Fruit fly (Drosophila melanogaster) whole organism, embryonic: ENCODE measurements around the gene CG31468.
A peak's percentile ranks its signal among the peaks of the same experiment; 100 is the strongest.

Experiments used
- BtbVII ChIP-seq: fragments of 200-800 bp; sonication (Bioruptor generic); optimal IDR thresholded peaks from 3 replicates; lab custom pipeline; 2017; ENCODE audit warnings: missing biosample characterization, mild to moderate bottlenecking, missing genetic modification characterization
- Bteb2 ChIP-seq: fragments of 200-800 bp; sonication (Bioruptor generic); optimal IDR thresholded peaks from 2 replicates; lab custom pipeline; 2016; ENCODE audit warnings: missing biosample characterization, missing genetic modification characterization
- CG11085 ChIP-seq: fragments of 200-800 bp; sonication (Bioruptor generic); IDR thresholded peaks from 2 replicates; pipeline ENCODE4 v1.3.6; 2022; ENCODE audit warnings: missing biosample characterization, missing genetic modification characterization
- CG11696 ChIP-seq: fragments of 200-800 bp; sonication (Bioruptor generic); IDR thresholded peaks from 2 replicates; pipeline ENCODE4 v1.3.6; 2022; ENCODE audit warnings: missing biosample characterization, missing genetic modification characterization
- CG11723 ChIP-seq: fragments of 200-800 bp; sonication (Bioruptor generic); optimal IDR thresholded peaks from 2 replicates; lab custom pipeline; 2017; ENCODE audit warnings: missing biosample characterization, mild to moderate bottlenecking, missing genetic modification characterization
- CG12155 ChIP-seq: fragments of 200-800 bp; sonication (Bioruptor generic); optimal IDR thresholded peaks from 3 replicates; lab custom pipeline; 2016; ENCODE audit warnings: missing biosample characterization, missing genetic modification characterization
- CG12769 ChIP-seq: fragments of 200-800 bp; sonication (Bioruptor generic); optimal IDR thresholded peaks from 2 replicates; lab custom pipeline; 2019; ENCODE audit warnings: missing biosample characterization, mild to moderate bottlenecking, missing genetic modification characterization, moderate library complexity
- CG13287 ChIP-seq: fragments of 200-800 bp; sonication (Bioruptor generic); IDR thresholded peaks from 2 replicates; pipeline ENCODE4 v1.3.6; 2022; ENCODE audit warnings: missing biosample characterization, missing genetic modification characterization; ENCODE audit not compliant: partially characterized antibody
- CG1529 ChIP-seq: fragments of 200-800 bp; sonication (Bioruptor generic); optimal IDR thresholded peaks from 3 replicates; lab custom pipeline; 2018; ENCODE audit warnings: missing biosample characterization, missing genetic modification characterization
- CG16813 ChIP-seq: fragments of 200-800 bp; sonication (Bioruptor generic); IDR thresholded peaks from 3 replicates; pipeline ENCODE4 v1.3.6; 2022; ENCODE audit warnings: missing biosample characterization, missing genetic modification characterization; ENCODE audit not compliant: partially characterized antibody
- CG18262 ChIP-seq: fragments of 200-800 bp; optimal IDR thresholded peaks from 3 replicates; lab custom pipeline; 2019; ENCODE audit warnings: missing biosample characterization, mild to moderate bottlenecking, missing genetic modification characterization, moderate library complexity
- CG2712 ChIP-seq: fragments of 200-800 bp; optimal IDR thresholded peaks from 3 replicates; lab custom pipeline; 2019; ENCODE audit warnings: missing biosample characterization, mild to moderate bottlenecking, missing genetic modification characterization, moderate library complexity
- CG4282 ChIP-seq: fragments of 200-800 bp; sonication (Bioruptor generic); optimal IDR thresholded peaks from 2 replicates; lab custom pipeline; 2016; ENCODE audit warnings: missing biosample characterization, missing genetic modification characterization
- CG4424 ChIP-seq: fragments of 200-800 bp; sonication (Bioruptor generic); optimal IDR thresholded peaks from 3 replicates; lab custom pipeline; 2016; ENCODE audit warnings: missing biosample characterization, missing genetic modification characterization
- CG7372 ChIP-seq: fragments of 200-800 bp; sonication (Bioruptor generic); IDR thresholded peaks from 2 replicates; pipeline ENCODE4 v1.3.6; 2022; ENCODE audit warnings: missing biosample characterization, missing genetic modification characterization
- CG7556 ChIP-seq: fragments of 200-800 bp; sonication (Bioruptor generic); optimal IDR thresholded peaks from 2 replicates; lab custom pipeline; 2017; ENCODE audit warnings: missing biosample characterization, mild to moderate bottlenecking, missing genetic modification characterization
- CG8290 ChIP-seq, 3 experiments: fragments of 200-800 bp; sonication (Bioruptor generic); optimal IDR thresholded peaks; 2 replicates each; lab custom pipeline; 2016 to 2019; ENCODE audit warnings: missing biosample characterization in 3 of 3, missing genetic modification characterization in 3 of 3, mild to moderate bottlenecking in 2 of 3, moderate library complexity in 1 of 3
- CG8924 ChIP-seq: fragments of 200-800 bp; optimal IDR thresholded peaks from 3 replicates; lab custom pipeline; 2019; ENCODE audit warnings: missing biosample characterization, mild to moderate bottlenecking, missing genetic modification characterization, moderate library complexity
- E2f2 ChIP-seq: fragments of 200-800 bp; sonication (Bioruptor generic); IDR thresholded peaks from 2 replicates; pipeline ENCODE4 v1.3.6; 2022; ENCODE audit warnings: missing biosample characterization, missing genetic modification characterization
- H15 ChIP-seq: fragments of 200-800 bp; sonication (Bioruptor generic); IDR thresholded peaks from 3 replicates; pipeline ENCODE4 v1.3.6; 2022; ENCODE audit warnings: missing biosample characterization, missing genetic modification characterization
- HLH3B ChIP-seq: fragments of 200-800 bp; sonication (Bioruptor generic); IDR thresholded peaks from 2 replicates; pipeline ENCODE4 v1.3.6; 2022; ENCODE audit warnings: missing biosample characterization, missing genetic modification characterization
- HLHmδ ChIP-seq: fragments of 200-800 bp; sonication (Bioruptor generic); optimal IDR thresholded peaks from 2 replicates; lab custom pipeline; 2018; ENCODE audit warnings: missing biosample characterization, mild to moderate bottlenecking, missing genetic modification characterization, moderate library complexity
- NfI ChIP-seq: fragments of 200-800 bp; sonication (Bioruptor generic); optimal IDR thresholded peaks from 3 replicates; lab custom pipeline; 2018; ENCODE audit warnings: missing biosample characterization, mild to moderate bottlenecking, missing genetic modification characterization, moderate library complexity
- Opbp ChIP-seq: fragments of 200-800 bp; sonication (Bioruptor generic); IDR thresholded peaks from 3 replicates; pipeline ENCODE4 v1.3.6; 2022; ENCODE audit warnings: missing biosample characterization, missing genetic modification characterization; ENCODE audit not compliant: partially characterized antibody
- Rfx ChIP-seq: fragments of 200-800 bp; sonication (Bioruptor generic); IDR thresholded peaks from 2 replicates; pipeline ENCODE4 v1.3.6; 2022; ENCODE audit warnings: missing biosample characterization, missing genetic modification characterization
- Trl ChIP-seq, 3 experiments: fragments of >200 bp in 2 of 3; fragments of 200-800 bp in 1 of 3; sonication (Bioruptor generic) in 1 of 3; optimal IDR thresholded peaks; 2 replicates in 1 of 3; 3 replicates in 2 of 3; lab custom pipeline; 2016 to 2017; ENCODE audit warnings: missing biosample characterization in 1 of 3, missing genetic modification characterization in 1 of 3
- Xbp1 ChIP-seq: fragments of 200-800 bp; sonication (Bioruptor generic); optimal IDR thresholded peaks from 3 replicates; lab custom pipeline; 2016; ENCODE audit warnings: missing biosample characterization, mild to moderate bottlenecking, missing genetic modification characterization
- ap ChIP-seq: fragments of 200-800 bp; sonication (Bioruptor generic); IDR thresholded peaks from 2 replicates; pipeline ENCODE4 v1.3.6; 2022; ENCODE audit warnings: missing biosample characterization, missing genetic modification characterization
- ash1 ChIP-seq: fragments of 200-800 bp; sonication (Bioruptor generic); optimal IDR thresholded peaks from 2 replicates; lab custom pipeline; 2018; ENCODE audit warnings: missing biosample characterization, mild to moderate bottlenecking, missing genetic modification characterization
- br ChIP-seq: fragments of >200 bp; optimal IDR thresholded peaks from 2 replicates; lab custom pipeline; 2017
- btn ChIP-seq: fragments of 200-800 bp; sonication (Bioruptor generic); optimal IDR thresholded peaks from 2 replicates; lab custom pipeline; 2016; ENCODE audit warnings: missing biosample characterization, missing genetic modification characterization
- danr ChIP-seq: fragments of 200-800 bp; sonication (Bioruptor generic); IDR thresholded peaks from 2 replicates; pipeline ENCODE4 v1.3.6; 2022; ENCODE audit warnings: missing biosample characterization, missing genetic modification characterization
- gsb ChIP-seq: fragments of 200-800 bp; sonication (Bioruptor generic); IDR thresholded peaks from 2 replicates; pipeline ENCODE4 v1.3.6; 2022; ENCODE audit warnings: missing biosample characterization, missing genetic modification characterization
- gt ChIP-seq: fragments of 200-800 bp; sonication (Bioruptor generic); IDR thresholded peaks from 2 replicates; pipeline ENCODE4 v1.3.6; 2022; ENCODE audit warnings: missing biosample characterization, missing genetic modification characterization
- h ChIP-seq: fragments of >200 bp; optimal IDR thresholded peaks from 2 replicates; lab custom pipeline; 2017
- ind ChIP-seq: fragments of 200-800 bp; sonication (Bioruptor generic); optimal IDR thresholded peaks from 3 replicates; lab custom pipeline; 2016; ENCODE audit warnings: missing biosample characterization, missing genetic modification characterization
- lilli ChIP-seq: fragments of 200-800 bp; sonication (Bioruptor generic); optimal IDR thresholded peaks from 3 replicates; lab custom pipeline; 2016; ENCODE audit warnings: missing biosample characterization, missing genetic modification characterization
- sd ChIP-seq: fragments of 200-800 bp; sonication (Bioruptor generic); optimal IDR thresholded peaks from 3 replicates; lab custom pipeline; 2018; ENCODE audit warnings: missing biosample characterization, mild to moderate bottlenecking, missing genetic modification characterization, moderate library complexity
- tap ChIP-seq: fragments of 200-800 bp; optimal IDR thresholded peaks from 3 replicates; lab custom pipeline; 2019; ENCODE audit warnings: missing biosample characterization, mild to moderate bottlenecking, missing genetic modification characterization, moderate library complexity
- tgo ChIP-seq: fragments of 200-800 bp; sonication (Bioruptor generic); IDR thresholded peaks from 3 replicates; pipeline ENCODE4 v1.3.6; 2022; ENCODE audit warnings: missing biosample characterization, missing genetic modification characterization
- wek ChIP-seq: fragments of 200-800 bp; sonication (Bioruptor generic); optimal IDR thresholded peaks from 3 replicates; lab custom pipeline; 2018; ENCODE audit warnings: missing biosample characterization, mild to moderate bottlenecking, missing genetic modification characterization, moderate library complexity
- wor ChIP-seq: fragments of 200-800 bp; sonication (Bioruptor generic); IDR thresholded peaks from 2 replicates; pipeline ENCODE4 v1.3.6; 2022; ENCODE audit warnings: missing biosample characterization, missing genetic modification characterization
- zfh2 ChIP-seq: fragments of 200-800 bp; sonication (Bioruptor generic); optimal IDR thresholded peaks from 2 replicates; lab custom pipeline; 2016; ENCODE audit warnings: missing biosample characterization, missing genetic modification characterization

CG31468 gene

dm6 chr3R:23721936-23722335 lies 21.8 kb upstream of the CG31468 start (continued):
- TF ChIP-seq HLHmδ (GFP tag; lab: Kevin White, UChicago) = no peak
- no peak for TF ChIP-seq HLH3B (GFP tag; lab: Robert Waterston, UW)
- TF ChIP-seq btn (GFP tag; lab: Kevin White, UChicago) = no peak
- no peak for TF ChIP-seq wor (GFP tag; lab: Robert Waterston, UW)
- no peak for TF ChIP-seq gsb (GFP tag; lab: Robert Waterston, UW)
- no peak for TF ChIP-seq ash1 (GFP tag; lab: Kevin White, UChicago)
- no peak for TF ChIP-seq CG11696
- TF ChIP-seq CG18262 (tag; lab: Kevin White, UChicago) = peak; percentile 26
- TF ChIP-seq lilli (GFP tag; lab: Kevin White, UChicago) = peak; percentile 34
- no peak for TF ChIP-seq ap (GFP tag; lab: Robert Waterston, UW)
- peak; percentile 13; the same call in 1 of the 2 replicates for TF ChIP-seq CG7372 (GFP tag; lab: Robert Waterston, UW)
- peak; percentile 45 for TF ChIP-seq NfI
- TF ChIP-seq h (lab: Kevin White, UChicago) = no peak
- peak; percentile 55 for TF ChIP-seq Xbp1
- TF ChIP-seq Rfx = peak; percentile 62
- peak; percentile 1 for TF ChIP-seq CG12155 (GFP tag; lab: Kevin White, UChicago)
- peak; percentile 12 for TF ChIP-seq CG8924
- TF ChIP-seq zfh2 (GFP tag; lab: Kevin White, UChicago) = no peak
- no peak for TF ChIP-seq gt
- no peak for TF ChIP-seq Bteb2 (GFP tag; lab: Kevin White, UChicago)
- peak; percentile 21 for TF ChIP-seq sd (tag; lab: Kevin White, UChicago)
- no peak for TF ChIP-seq CG16813 (GFP tag; lab: Robert Waterston, UW)
- peak; percentile 90 for TF ChIP-seq E2f2 (GFP tag; lab: Robert Waterston, UW)
- TF ChIP-seq CG11085 (GFP tag; lab: Robert Waterston, UW) = 0 out of 2 replicates have a peak, but pooled peaks have one; percentile 11
- peak; percentile 22 for TF ChIP-seq CG4424 (GFP tag; lab: Kevin White, UChicago)
- TF ChIP-seq CG8290 (GFP tag; optimal IDR thresholded peaks at IDR 0.05; lab: Kevin White, UChicago) = peak; percentile 6
- peak in 1 of 2 experiments; percentile 46 for TF ChIP-seq CG8290 (tag; optimal IDR thresholded peaks at IDR 0.05; lab: Kevin White, UChicago)
- no peak for TF ChIP-seq CG4282 (GFP tag; lab: Kevin White, UChicago)
- no peak for TF ChIP-seq CG7556 (GFP tag; lab: Kevin White, UChicago)
- peak; percentile 31; the same call in 1 of the 2 replicates for TF ChIP-seq CG13287 (GFP tag; lab: Robert Waterston, UW)
- TF ChIP-seq H15 (GFP tag; lab: Robert Waterston, UW) = no peak
- peak; percentile 53 for TF ChIP-seq CG2712 (tag; lab: Kevin White, UChicago)
- peak; percentile 21 for TF ChIP-seq ind
- TF ChIP-seq Opbp = no peak
- TF ChIP-seq danr = no peak
- no peak for TF ChIP-seq wek (GFP tag; lab: Kevin White, UChicago)
- no peak for TF ChIP-seq Trl (optimal IDR thresholded peaks at IDR 0.05; lab: Kevin White, UChicago)
- peak; percentile 19 for TF ChIP-seq Trl (GFP tag; optimal IDR thresholded peaks at IDR 0.05; lab: Kevin White, UChicago)
- TF ChIP-seq br (lab: Kevin White, UChicago) = no peak
- no peak for TF ChIP-seq BtbVII (GFP tag; lab: Kevin White, UChicago)
- no peak for TF ChIP-seq CG1529 (GFP tag; lab: Kevin White, UChicago)
- TF ChIP-seq CG11723 (GFP tag; lab: Kevin White, UChicago) = no peak
- peak; percentile 24 for TF ChIP-seq CG12769
- TF ChIP-seq tgo (GFP tag; lab: Robert Waterston, UW) = no peak
- peak; percentile 22 for TF ChIP-seq tap
- TF ChIP-seq, all 482 proteins: peak for 120
